Worm (Caenorhabditis elegans): ENCODE data around the gene srh-243.
A peak's percentile ranks its signal among the peaks of the same experiment; 100 is the strongest.

The srh-243 gene

ce11 chrV:2870127-2870526, at the start of gene srh-243:
Gene srh-243, plus strand, starts transcription at chrV:2870427.
- no peak for TF ChIP-seq T26A8.4 (GFP tag; IDR thresholded peaks at IDR 0.05)
- TF ChIP-seq nhr-25 (tag; optimal IDR thresholded peaks at IDR 0.05; ENCODE audit: borderline replicate concordance, insufficient read depth) = no peak

DNA sequence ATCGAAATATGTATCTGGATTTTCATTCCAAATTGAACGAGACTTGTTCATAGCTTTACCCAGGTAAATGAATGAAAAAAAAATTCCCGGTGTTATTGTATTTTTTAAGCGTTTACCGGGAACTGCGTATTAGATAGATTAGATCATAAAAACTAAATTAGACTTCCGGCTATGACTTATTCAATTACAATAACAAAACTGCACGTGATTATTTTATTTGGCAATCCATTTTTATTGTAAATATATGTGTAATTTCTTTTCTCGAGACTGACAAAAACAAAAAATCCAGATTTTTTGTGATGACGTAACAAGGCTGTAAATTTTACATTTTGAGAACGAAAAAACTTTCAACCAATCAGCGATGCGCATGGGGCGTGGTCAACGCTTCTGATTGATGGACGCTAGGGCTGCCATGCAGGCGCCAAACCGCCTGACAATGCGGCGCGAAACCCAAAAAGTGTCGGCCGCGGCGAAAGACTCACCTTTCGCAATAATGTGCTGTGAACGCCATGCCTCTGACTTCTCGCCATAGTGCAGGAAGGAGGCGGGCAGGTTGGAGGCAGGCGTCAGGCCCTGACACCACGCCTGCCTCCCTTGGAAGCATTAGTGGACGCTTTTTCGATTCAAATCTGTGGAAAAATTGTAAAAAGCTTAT, 48.5 kb upstream of the srh-243 start, which contains the start of gene srh-36:
TSS of gene srh-36 (minus strand) at position 51 of the 655 bp plus-strand sequence.
- 0 out of 2 replicates have a peak, but pooled peaks have one; percentile 35 for TF ChIP-seq F26F4.8 (GFP tag; conservative IDR thresholded peaks at IDR 0.05)
- peak; percentile 8 for TF ChIP-seq aha-1 (tag)
- TF ChIP-seq snpc-1.2 (GFP tag; IDR thresholded peaks at IDR 0.05) = 0 out of 2 replicates have a peak, but pooled peaks have one; percentile 32
- TF ChIP-seq set-16 (GFP tag; IDR thresholded peaks at IDR 0.05) = peak; percentile 73
- no peak for TF ChIP-seq dmd-6 (GFP tag; IDR thresholded peaks at IDR 0.05)
- no peak for TF ChIP-seq ceh-28 (tag; optimal IDR thresholded peaks at IDR 0.05)

DNA sequence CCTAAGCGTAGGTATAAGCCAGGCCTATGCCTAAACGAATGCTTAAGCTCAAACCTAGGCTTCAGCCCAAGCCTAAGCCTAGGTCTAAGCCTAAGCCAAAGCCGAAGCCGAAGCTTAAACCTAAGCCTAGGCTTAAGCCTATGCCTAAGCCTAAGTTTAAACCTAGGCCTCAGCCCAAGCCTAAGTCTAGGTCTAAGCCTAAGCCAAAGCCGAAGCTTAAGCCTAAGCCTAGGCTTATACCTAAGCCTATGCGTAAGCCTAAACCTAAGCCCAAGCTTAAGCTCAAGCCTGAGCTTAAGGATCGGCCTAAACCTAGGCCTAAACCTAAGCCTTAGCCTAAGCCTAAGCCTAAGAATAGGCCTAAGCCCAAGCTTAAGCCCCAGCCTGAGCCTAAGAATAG, 44.2 kb upstream of the srh-243 start:
- TF ChIP-seq dpl-1 (GFP tag; optimal IDR thresholded peaks at IDR 0.05) (no peak), gei-8 (GFP tag; optimal IDR thresholded peaks at IDR 0.05) (no peak), dmd-6 (GFP tag; IDR thresholded peaks at IDR 0.05) (no peak), arid-1 (GFP tag; conservative IDR thresholded peaks at IDR 0.05) (no peak), mep-1 (tag; optimal IDR thresholded peaks at IDR 0.05) (no peak), lin-13 (GFP tag; optimal IDR thresholded peaks at IDR 0.05) (no peak), T20F7.1 (GFP tag; optimal IDR thresholded peaks at IDR 0.05) (no peak), rbr-2 (tag; optimal IDR thresholded peaks at IDR 0.05) (no peak), lin-39 (tag; optimal IDR thresholded peaks at IDR 0.05) (no peak)

DNA sequence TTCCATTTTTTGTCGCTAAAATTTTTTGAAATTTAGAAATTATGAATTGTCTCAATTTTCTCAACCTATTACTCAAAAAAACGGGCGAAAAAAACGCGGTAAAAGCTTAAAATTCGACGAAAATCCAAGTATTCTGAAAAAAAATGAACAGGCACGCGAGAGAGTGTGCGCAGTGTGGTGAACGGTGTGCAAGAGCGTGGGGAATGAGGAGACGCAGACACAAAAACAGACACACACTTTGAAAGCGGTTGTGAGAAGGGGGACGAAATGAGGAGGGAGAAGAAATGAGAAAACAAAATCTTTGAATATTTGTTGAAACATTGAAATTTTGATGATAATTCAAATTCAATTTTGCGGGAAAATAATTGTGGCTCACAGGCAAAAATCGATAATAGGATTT, 43.4 kb upstream of the srh-243 start, which contains the start of gene T03D3.5:
TSS of gene T03D3.5 (minus strand) at position 21 of the 400 bp plus-strand sequence.
- TF ChIP-seq T20F7.1 (GFP tag; optimal IDR thresholded peaks at IDR 0.05) = no peak
- no peak for TF ChIP-seq nhr-41 (GFP tag; IDR thresholded peaks at IDR 0.05)
- TF ChIP-seq duxl-1 (tag; optimal IDR thresholded peaks at IDR 0.05; ENCODE audit: poor library complexity) = peak; percentile 50
- no peak for TF ChIP-seq jun-1 (tag; optimal IDR thresholded peaks at IDR 0.05)
- TF ChIP-seq egl-43 (GFP tag; IDR thresholded peaks at IDR 0.05) = no peak
- TF ChIP-seq skn-1 (tag; optimal IDR thresholded peaks at IDR 0.05) = no peak
- TF ChIP-seq F26F4.8 (GFP tag; conservative IDR thresholded peaks at IDR 0.05) = no peak
- TF ChIP-seq ZK546.5 (tag; optimal IDR thresholded peaks at IDR 0.05) = no peak

DNA sequence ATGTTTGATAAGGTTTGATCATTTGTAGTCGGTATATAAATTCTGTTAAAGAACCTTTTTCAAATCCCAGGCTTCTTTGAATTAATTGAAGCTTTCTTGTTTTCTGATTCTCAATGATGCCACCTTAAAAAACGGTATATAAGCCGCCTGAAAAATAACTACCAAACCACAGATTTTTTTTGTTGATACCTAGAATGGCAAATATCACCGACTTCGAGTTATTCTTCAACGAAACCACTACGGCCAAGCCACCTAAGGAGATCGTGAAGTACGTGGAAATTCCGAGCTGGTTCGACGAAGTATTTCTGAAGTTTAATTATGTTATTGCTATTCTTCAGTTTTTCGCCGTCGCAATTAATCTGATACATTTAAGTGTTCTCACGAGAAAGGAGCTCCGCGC, 39.4 kb upstream of the srh-243 start, which contains the start of gene srw-2:
TSS of gene srw-2 (plus strand) at position 62 of the 400 bp plus-strand sequence.
- no peak for TF ChIP-seq snpc-1.2 (GFP tag; IDR thresholded peaks at IDR 0.05)
- peak in 1 of 2 experiments; percentile 90 for TF ChIP-seq unc-62 (GFP tag; optimal IDR thresholded peaks at IDR 0.05 in 1 of 2)
- no peak for TF ChIP-seq unc-62 (tag; optimal IDR thresholded peaks at IDR 0.05)
- TF ChIP-seq lir-3 (tag; optimal IDR thresholded peaks at IDR 0.05) = no peak
- TF ChIP-seq zfp-2 (tag; optimal IDR thresholded peaks at IDR 0.05) = no peak

DNA sequence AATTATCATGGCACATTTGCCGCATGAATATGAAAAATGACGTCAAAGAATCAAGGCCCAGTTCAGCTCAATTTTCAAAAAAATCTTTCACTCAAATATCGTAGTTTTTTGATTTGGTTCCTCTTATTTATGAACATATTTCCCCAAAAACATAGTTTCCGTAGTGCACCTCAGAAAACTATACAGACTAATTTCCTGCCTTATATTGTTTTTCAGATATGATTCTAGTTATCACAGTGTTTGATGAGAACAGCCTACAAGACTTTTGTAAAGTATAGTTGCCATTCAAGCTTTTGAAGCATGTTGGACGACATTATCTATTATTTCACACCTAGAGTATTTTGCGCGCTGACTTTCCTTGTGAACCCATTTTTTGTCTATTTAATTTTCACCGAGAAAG, 37.6 kb upstream of the srh-243 start, which contains the start of gene srj-50:
TSS of gene srj-50 (plus strand) at position 301 of the 400 bp plus-strand sequence.
- TF ChIP-seq attf-4 (tag; optimal IDR thresholded peaks at IDR 0.05) (no peak), T20F7.1 (GFP tag; optimal IDR thresholded peaks at IDR 0.05) (no peak), mes-2 (tag; optimal IDR thresholded peaks at IDR 0.05; ENCODE audit: poor library complexity, severe bottlenecking) (no peak), Y48G9A.11 (GFP tag; IDR thresholded peaks at IDR 0.05) (no peak), lin-38 (GFP tag; IDR thresholded peaks at IDR 0.05) (no peak), daf-19 (GFP tag; conservative IDR thresholded peaks at IDR 0.05) (no peak), T26A8.4 (GFP tag; IDR thresholded peaks at IDR 0.05) (no peak), fos-1 (tag; optimal IDR thresholded peaks at IDR 0.05) (no peak), mdt-29 (GFP tag; IDR thresholded peaks at IDR 0.05) (no peak), snpc-4 (tag; optimal IDR thresholded peaks at IDR 0.05) (no peak), aha-1 (tag) (no peak), jun-1 (tag; optimal IDR thresholded peaks at IDR 0.05) (no peak), dpl-1 (GFP tag; optimal IDR thresholded peaks at IDR 0.05) (no peak), unc-62 (GFP tag; optimal IDR thresholded peaks at IDR 0.05 in 1 of 2) (no peak), unc-62 (tag; optimal IDR thresholded peaks at IDR 0.05) (no peak)

All from whole organism, L4 larva.